Fruit fly (Drosophila melanogaster) S2 (cell line): Measurements from ENCODE around the gene Wee1.
A peak's percentile ranks its signal among the peaks of the same experiment; 100 is the strongest.

Source experiments
- CG8478 ChIP-seq: fragments of >200 bp; optimal IDR thresholded peaks from 2 replicates; lab custom pipeline; 2018
- CTCF ChIP-seq, 2 experiments: fragments of >200 bp; optimal IDR thresholded peaks; 2 replicates each; lab custom pipeline; 2018

Gene Wee1

dm6 chr2L:6913964-6914363 lies at the start of gene Wee1:
Wee1 (minus strand) TSS chr2L:6914138.
- TF ChIP-seq CG8478 (lab: Kevin White, UChicago) (no peak), CTCF (optimal IDR thresholded peaks at IDR 0.05; lab: Kevin White, UChicago) (peak in 1 of 2 experiments; percentile 17)

dm6 chr2L:6960165-6960564 lies 46.2 kb upstream of the Wee1 start, which contains the start of the genes Atac1 and Hmgcl:
Atac1 (minus strand) TSS chr2L:6960328.
Hmgcl (plus strand) TSS chr2L:6960377.
- no peak for TF ChIP-seq CG8478 (lab: Kevin White, UChicago)

dm6 chr2L:6956725-6957124 lies 42.8 kb upstream of the Wee1 start, which contains the start of the genes CG13775 and CG3430:
CG13775 (minus strand) TSS chr2L:6956950.
CG3430 (plus strand) TSS chr2L:6957008.
- TF ChIP-seq CG8478 (lab: Kevin White, UChicago) = no peak
- TF ChIP-seq CTCF (optimal IDR thresholded peaks at IDR 0.05; lab: Kevin White, UChicago) = no peak

- no peak for TF ChIP-seq CG8478 (lab: Kevin White, UChicago)
- no peak for TF ChIP-seq CTCF (optimal IDR thresholded peaks at IDR 0.05; lab: Kevin White, UChicago)
Observed at dm6 chr2L:6950096-6950495, 36.2 kb upstream of the Wee1 start, which contains the start of the genes Gas41 and SA1. Gas41 (minus strand) TSS chr2L:6950207. SA1 (plus strand) TSS chr2L:6950421.

dm6 chr2L:6948540-6948942 lies 34.6 kb upstream of the Wee1 start, which contains the start of gene ihog:
ihog (minus strand) TSS chr2L:6948808.
- TF ChIP-seq CG8478 (lab: Kevin White, UChicago) (no peak), CTCF (optimal IDR thresholded peaks at IDR 0.05; lab: Kevin White, UChicago) (peak in 1 of 2 experiments; percentile 9)

dm6 chr2L:6945088-6945487 lies 31.1 kb upstream of the Wee1 start, which contains the start of gene Fgop2:
Fgop2 (minus strand) TSS chr2L:6945289.
- no peak for TF ChIP-seq CG8478 (lab: Kevin White, UChicago)

- TF ChIP-seq CTCF (optimal IDR thresholded peaks at IDR 0.05; lab: Kevin White, UChicago) (no peak), CG8478 (lab: Kevin White, UChicago) (no peak)
Observed at dm6 chr2L:6942714-6943113, 28.8 kb upstream of the Wee1 start, which contains the start of gene CG18304. CG18304 (minus strand) TSS chr2L:6942814.

- TF ChIP-seq CG8478 (lab: Kevin White, UChicago) (no peak), CTCF (optimal IDR thresholded peaks at IDR 0.05; lab: Kevin White, UChicago) (no peak)
Observed at dm6 chr2L:6941731-6942130, 27.8 kb upstream of the Wee1 start.

- TF ChIP-seq CTCF (optimal IDR thresholded peaks at IDR 0.05; lab: Kevin White, UChicago) (peak in 1 of 2 experiments; percentile 35), CG8478 (lab: Kevin White, UChicago) (no peak)
Observed at dm6 chr2L:6939698-6940097, 25.8 kb upstream of the Wee1 start.

dm6 chr2L:6931821-6932220 lies 17.9 kb upstream of the Wee1 start, which contains the start of gene CG43232:
CG43232 (plus strand) TSS chr2L:6932121.
- TF ChIP-seq CTCF (optimal IDR thresholded peaks at IDR 0.05; lab: Kevin White, UChicago) (no peak), CG8478 (lab: Kevin White, UChicago) (no peak)

- TF ChIP-seq CG8478 (lab: Kevin White, UChicago) (no peak), CTCF (optimal IDR thresholded peaks at IDR 0.05; lab: Kevin White, UChicago) (no peak)
Observed at dm6 chr2L:6925114-6925513, 11.2 kb upstream of the Wee1 start.

dm6 chr2L:6922091-6922753 lies 8.3 kb upstream of the Wee1 start:
- TF ChIP-seq CTCF (optimal IDR thresholded peaks at IDR 0.05; lab: Kevin White, UChicago) (no peak), CG8478 (lab: Kevin White, UChicago) (no peak)

dm6 chr2L:6921360-6922090 lies 7.6 kb upstream of the Wee1 start:
- TF ChIP-seq CG8478 (lab: Kevin White, UChicago) (no peak), CTCF (optimal IDR thresholded peaks at IDR 0.05; lab: Kevin White, UChicago) (no peak)

dm6 chr2L:6920661-6921359 lies 6.9 kb upstream of the Wee1 start, which contains the start of gene Hrb27C:
Hrb27C (plus strand) TSS chr2L:6920704.
- no peak for TF ChIP-seq CG8478 (lab: Kevin White, UChicago)
- peak; percentile 2 to 24 for TF ChIP-seq CTCF (optimal IDR thresholded peaks at IDR 0.05; lab: Kevin White, UChicago)
